Fruit fly (Drosophila melanogaster): ENCODE measurements around the gene ATPsynepsilonL.

- no peak for TF ChIP-seq Sox102F (GFP tag; optimal IDR thresholded peaks at IDR 0.05)
- TF ChIP-seq CG6792 (GFP tag; optimal IDR thresholded peaks at IDR 0.05) = no peak
- no peak for TF ChIP-seq CG6854 (GFP tag; optimal IDR thresholded peaks at IDR 0.05)
Measured at dm6 chr3R:10109212-10109880, 12.2 kb upstream of the ATPsynepsilonL start.
